Fruit fly (Drosophila melanogaster) whole organism, wandering third instar larva: Measurements from ENCODE around the gene CG4440.

Experiments used
- Abd-B ChIP-seq: fragments of >200 bp; optimal IDR thresholded peaks from 2 replicates; lab custom pipeline; 2017; ENCODE audit warnings: missing biosample characterization, missing genetic modification characterization
- CG32264 ChIP-seq: fragments of 200-800 bp; sonication (Bioruptor generic); optimal IDR thresholded peaks from 2 replicates; lab custom pipeline; 2016; ENCODE audit warnings: missing biosample characterization, missing genetic modification characterization
- CG9705 ChIP-seq: fragments of 200-800 bp; sonication (Bioruptor generic); optimal IDR thresholded peaks from 2 replicates; lab custom pipeline; 2018; ENCODE audit warnings: missing biosample characterization, mild to moderate bottlenecking, missing genetic modification characterization
- CrebA ChIP-seq: fragments of 200-800 bp; sonication (Bioruptor generic); optimal IDR thresholded peaks from 2 replicates; lab custom pipeline; 2016; ENCODE audit warnings: missing biosample characterization, mild to moderate bottlenecking, missing genetic modification characterization, borderline replicate concordance
- Dfd ChIP-seq: fragments of >200 bp; optimal IDR thresholded peaks from 2 replicates; lab custom pipeline; 2017; ENCODE audit warnings: missing biosample characterization, missing genetic modification characterization
- Dif ChIP-seq: fragments of 200-275, 200-300 bp; sonication (Bioruptor generic); optimal IDR thresholded peaks from 2 replicates; lab custom pipeline; 2018; ENCODE audit warnings: missing biosample characterization, missing genetic modification characterization; ENCODE audit not compliant: partially characterized antibody
- GATAd ChIP-seq: sonication (Bioruptor generic); optimal IDR thresholded peaks from 2 replicates; lab custom pipeline; 2016; ENCODE audit warnings: missing biosample characterization, missing genetic modification characterization
- HLH106 ChIP-seq: fragments of 200-800 bp; optimal IDR thresholded peaks from 3 replicates; lab custom pipeline; 2019; ENCODE audit warnings: missing biosample characterization, mild to moderate bottlenecking, missing genetic modification characterization, moderate library complexity
- Hnf4 ChIP-seq: fragments of 200-800 bp; sonication (Bioruptor generic); optimal IDR thresholded peaks from 2 replicates; lab custom pipeline; 2016; ENCODE audit warnings: missing biosample characterization, mild to moderate bottlenecking, missing genetic modification characterization
- Hr78 ChIP-seq: fragments of >200 bp; optimal IDR thresholded peaks from 2 replicates; lab custom pipeline; 2017; ENCODE audit warnings: missing biosample characterization, missing genetic modification characterization
- Hr83 ChIP-seq: fragments of 200-300 bp; sonication (Bioruptor generic); optimal IDR thresholded peaks from 2 replicates; lab custom pipeline; 2016; ENCODE audit warnings: missing biosample characterization, mild to moderate bottlenecking, missing genetic modification characterization, moderate library complexity; ENCODE audit not compliant: poor library complexity, severe bottlenecking
- Jra ChIP-seq: sonication (Bioruptor generic); optimal IDR thresholded peaks from 2 replicates; lab custom pipeline; 2016; ENCODE audit warnings: missing biosample characterization, missing genetic modification characterization
- Mio ChIP-seq: sonication (Bioruptor generic); optimal IDR thresholded peaks from 2 replicates; lab custom pipeline; 2016; ENCODE audit warnings: missing biosample characterization, missing genetic modification characterization
- Myc ChIP-seq: fragments of >200 bp; optimal IDR thresholded peaks from 2 replicates; lab custom pipeline; 2017
- N ChIP-seq: fragments of >200 bp; optimal IDR thresholded peaks from 2 replicates; lab custom pipeline; 2018; ENCODE audit warnings: missing biosample characterization, missing external identifiers, missing genetic modification characterization
- OdsH ChIP-seq: fragments of 200-800 bp; sonication (Bioruptor generic); optimal IDR thresholded peaks from 2 replicates; lab custom pipeline; 2016; ENCODE audit warnings: missing biosample characterization, mild to moderate bottlenecking, missing genetic modification characterization
- Rel ChIP-seq, 2 experiments: fragments of 200-800 bp; sonication (Bioruptor generic) in 1 of 2; optimal IDR thresholded peaks; 2 replicates in 1 of 2; 3 replicates in 1 of 2; lab custom pipeline; 2016 to 2019; ENCODE audit warnings: mild to moderate bottlenecking in 2 of 2, missing biosample characterization in 2 of 2, missing genetic modification characterization in 2 of 2, moderate library complexity in 1 of 2
- Sp1 ChIP-seq: fragments of 200-800 bp; sonication (Bioruptor generic); optimal IDR thresholded peaks from 3 replicates; lab custom pipeline; 2019; ENCODE audit warnings: missing biosample characterization, mild to moderate bottlenecking, missing genetic modification characterization, moderate library complexity
- Vsx2 ChIP-seq: fragments of 200-300, 225-300 bp; sonication (Bioruptor generic); optimal IDR thresholded peaks from 2 replicates; lab custom pipeline; 2018; ENCODE audit warnings: missing biosample characterization, missing genetic modification characterization; ENCODE audit not compliant: partially characterized antibody
- br ChIP-seq: fragments of 200-800 bp; sonication (Bioruptor generic); optimal IDR thresholded peaks from 2 replicates; lab custom pipeline; 2016; ENCODE audit warnings: missing biosample characterization, missing genetic modification characterization
- brk ChIP-seq: fragments of 200-800 bp; sonication (Bioruptor generic); optimal IDR thresholded peaks from 2 replicates; lab custom pipeline; 2016; ENCODE audit warnings: missing biosample characterization, mild to moderate bottlenecking, missing genetic modification characterization
- dl ChIP-seq, 2 experiments: fragments of 175-275, 200-275 bp in 1 of 2; fragments of 200-275 bp in 1 of 2; sonication (Bioruptor generic); optimal IDR thresholded peaks; lab custom pipeline; 2018; ENCODE audit warnings: mild to moderate bottlenecking in 2 of 2, missing biosample characterization in 2 of 2, missing genetic modification characterization in 2 of 2, moderate library complexity in 2 of 2; ENCODE audit not compliant: partially characterized antibody in 2 of 2, insufficient read depth in 1 of 2
- dmrt93B ChIP-seq: fragments of 200-800 bp; sonication (Bioruptor generic); optimal IDR thresholded peaks from 2 replicates; lab custom pipeline; 2018; ENCODE audit warnings: missing biosample characterization, mild to moderate bottlenecking, missing genetic modification characterization
- dsf ChIP-seq: sonication (Bioruptor generic); optimal IDR thresholded peaks from 2 replicates; lab custom pipeline; 2016; ENCODE audit warnings: missing biosample characterization, missing genetic modification characterization, borderline replicate concordance
- ey ChIP-seq: fragments of 200-800 bp; sonication (Bioruptor generic); optimal IDR thresholded peaks from 2 replicates; lab custom pipeline; 2016; ENCODE audit warnings: missing biosample characterization, missing genetic modification characterization
- foxo ChIP-seq, 2 experiments: fragments of 200-800 bp; sonication (Bioruptor generic); optimal IDR thresholded peaks; 2 replicates in 1 of 2; 3 replicates in 1 of 2; lab custom pipeline; 2016 to 2017; ENCODE audit warnings: missing biosample characterization in 2 of 2, missing genetic modification characterization in 2 of 2
- fru ChIP-seq: fragments of 200-800 bp; sonication (Bioruptor generic); optimal IDR thresholded peaks from 3 replicates; lab custom pipeline; 2016; ENCODE audit warnings: missing biosample characterization, mild to moderate bottlenecking, missing genetic modification characterization
- h ChIP-seq: fragments of 200-800 bp; sonication (Bioruptor generic); optimal IDR thresholded peaks from 3 replicates; lab custom pipeline; 2016; ENCODE audit warnings: missing biosample characterization, mild to moderate bottlenecking, missing genetic modification characterization
- jim ChIP-seq: fragments of 175-275, 200-325 bp; sonication (Bioruptor generic); optimal IDR thresholded peaks from 2 replicates; lab custom pipeline; 2016; ENCODE audit warnings: missing biosample characterization, mild to moderate bottlenecking, missing genetic modification characterization
- lola ChIP-seq: fragments of >200 bp; optimal IDR thresholded peaks from 2 replicates; lab custom pipeline; 2017; ENCODE audit warnings: missing biosample characterization, missing genetic modification characterization
- pan ChIP-seq: fragments of >200 bp; optimal IDR thresholded peaks from 2 replicates; lab custom pipeline; 2017
- psq ChIP-seq: fragments of 200-800 bp; sonication (Bioruptor generic); optimal IDR thresholded peaks from 3 replicates; lab custom pipeline; 2017; ENCODE audit warnings: missing biosample characterization, mild to moderate bottlenecking, missing genetic modification characterization, moderate library complexity
- rgr ChIP-seq: fragments of 200-800 bp; sonication (Bioruptor generic); optimal IDR thresholded peaks from 3 replicates; lab custom pipeline; 2016; ENCODE audit warnings: missing biosample characterization, mild to moderate bottlenecking, missing genetic modification characterization
- sage ChIP-seq: fragments of 200-800 bp; sonication (Bioruptor generic); optimal IDR thresholded peaks from 2 replicates; lab custom pipeline; 2016; ENCODE audit warnings: missing biosample characterization, mild to moderate bottlenecking, missing genetic modification characterization
- sv ChIP-seq: fragments of 200-800 bp; sonication (Bioruptor generic); optimal IDR thresholded peaks from 3 replicates; lab custom pipeline; 2016; ENCODE audit warnings: missing biosample characterization, missing genetic modification characterization
- tai ChIP-seq: sonication (Bioruptor generic); optimal IDR thresholded peaks from 2 replicates; lab custom pipeline; 2016; ENCODE audit warnings: missing biosample characterization, missing genetic modification characterization
- usp ChIP-seq: fragments of >200 bp; optimal IDR thresholded peaks from 2 replicates; lab custom pipeline; 2017; ENCODE audit warnings: missing biosample characterization, missing genetic modification characterization
- woc ChIP-seq: sonication (Bioruptor generic); optimal IDR thresholded peaks from 2 replicates; lab custom pipeline; 2016; ENCODE audit warnings: missing biosample characterization, mild to moderate bottlenecking, missing genetic modification characterization

Gene CG4440

DNA sequence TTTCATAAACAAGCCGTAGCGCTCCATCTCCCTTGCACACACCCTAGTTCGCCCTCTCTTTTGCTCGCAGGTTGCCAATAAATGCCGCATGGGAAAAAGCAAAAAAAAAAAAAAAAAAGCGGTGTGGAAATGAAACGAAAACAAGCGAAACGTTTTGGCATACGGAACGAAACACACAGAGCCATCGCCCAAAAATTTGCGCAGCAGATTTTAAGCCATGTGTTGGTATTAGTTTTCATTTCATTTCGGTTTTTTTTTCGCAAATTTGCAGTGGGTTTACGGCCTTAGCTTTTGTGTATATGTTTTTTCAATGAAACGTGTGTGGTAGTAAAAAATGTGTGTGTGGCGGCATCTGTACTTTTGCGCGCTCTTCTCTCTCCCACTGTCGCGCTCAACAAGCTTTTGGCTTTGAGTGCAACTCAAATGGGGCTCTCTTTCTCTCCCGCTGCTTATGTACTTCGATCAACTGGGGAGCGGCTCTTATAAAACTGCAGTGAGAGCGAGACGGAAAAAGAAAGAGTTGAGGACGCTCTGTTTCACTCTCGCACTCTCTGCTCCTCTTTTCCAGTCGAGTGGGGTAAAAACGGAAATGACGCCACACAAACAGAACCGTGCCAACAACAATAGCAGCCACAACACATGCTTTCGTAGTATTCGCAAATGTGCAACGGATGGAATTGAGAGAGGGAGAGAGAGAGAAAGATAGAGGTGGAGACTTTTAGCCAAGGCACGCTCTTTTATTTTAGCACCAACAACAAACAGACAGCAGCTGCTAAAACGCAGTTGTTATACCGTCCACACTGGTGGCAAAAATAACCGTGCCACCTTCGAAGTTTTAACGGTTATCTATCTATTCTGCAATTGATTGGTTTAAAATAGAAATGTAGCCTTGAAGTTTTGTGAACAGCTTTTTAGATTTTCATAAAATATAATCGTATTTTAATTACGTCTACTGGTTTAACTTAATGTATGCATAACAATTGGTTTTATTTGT, 45.1 kb upstream of the CG4440 start:
- peak; percentile 80 for TF ChIP-seq brk (GFP tag; lab: Kevin White, UChicago)
- no peak for TF ChIP-seq usp
- TF ChIP-seq lola (GFP tag; lab: Kevin White, UChicago) = no peak
- peak; percentile 59 for TF ChIP-seq jim
- no peak for TF ChIP-seq pan (lab: Kevin White, UChicago)
- peak; percentile 49 to 63 for TF ChIP-seq foxo (GFP tag; optimal IDR thresholded peaks at IDR 0.05; lab: Kevin White, UChicago)
- TF ChIP-seq dl (GFP tag; optimal IDR thresholded peaks at IDR 0.05; lab: Kevin White, UChicago; ENCODE audit: insufficient read depth in 1 of 2, partially characterized antibody in 2 of 2) = peak; percentile 54 to 57
- peak; percentile 56 for TF ChIP-seq Vsx2
- no peak for TF ChIP-seq sv (GFP tag; lab: Kevin White, UChicago)
- TF ChIP-seq HLH106 = peak; percentile 62
- TF ChIP-seq h = peak; percentile 75
- peak; percentile 82 for TF ChIP-seq CrebA
- TF ChIP-seq Abd-B (GFP tag; lab: Kevin White, UChicago) = peak; percentile 55
- TF ChIP-seq N (GFP tag; lab: Kevin White, UChicago) = peak; percentile 33
- TF ChIP-seq ey = peak; percentile 68
- TF ChIP-seq Dif (GFP tag; lab: Kevin White, UChicago) = peak; percentile 90
- no peak for TF ChIP-seq tai (GFP tag; lab: Kevin White, UChicago)
- TF ChIP-seq Myc (lab: Kevin White, UChicago) = peak; percentile 32
- peak; percentile 50 for TF ChIP-seq fru (GFP tag; lab: Kevin White, UChicago)
- no peak for TF ChIP-seq CG32264 (GFP tag; lab: Kevin White, UChicago)
- TF ChIP-seq CG9705 (GFP tag; lab: Kevin White, UChicago) = peak; percentile 57
- TF ChIP-seq Mio = no peak
- peak; percentile 67 for TF ChIP-seq Hnf4
- no peak for TF ChIP-seq Jra (GFP tag; lab: Kevin White, UChicago)
- TF ChIP-seq woc = peak; percentile 36
- peak; percentile 54 for TF ChIP-seq dmrt93B (GFP tag; lab: Kevin White, UChicago)
- TF ChIP-seq Dfd = no peak
- TF ChIP-seq GATAd = no peak
- TF ChIP-seq sage (GFP tag; lab: Kevin White, UChicago) = peak; percentile 75
- peak; percentile 61 for TF ChIP-seq Hr83
- peak; percentile 84 for TF ChIP-seq Rel (GFP tag; optimal IDR thresholded peaks at IDR 0.05; lab: Kevin White, UChicago)
- TF ChIP-seq Rel (tag; optimal IDR thresholded peaks at IDR 0.05; lab: Kevin White, UChicago) = peak; percentile 70
- peak; percentile 69 for TF ChIP-seq rgr (GFP tag; lab: Kevin White, UChicago)
- peak; percentile 54 for TF ChIP-seq OdsH
- TF ChIP-seq Sp1 (GFP tag; lab: Kevin White, UChicago) = peak; percentile 64
- no peak for TF ChIP-seq dsf (GFP tag; lab: Kevin White, UChicago)
- TF ChIP-seq Hr78 = no peak
- TF ChIP-seq br (GFP tag; lab: Kevin White, UChicago) = peak; percentile 69
- TF ChIP-seq psq (GFP tag; lab: Kevin White, UChicago) = peak; percentile 67
- TF ChIP-seq, all 38 proteins: peak for 26

DNA sequence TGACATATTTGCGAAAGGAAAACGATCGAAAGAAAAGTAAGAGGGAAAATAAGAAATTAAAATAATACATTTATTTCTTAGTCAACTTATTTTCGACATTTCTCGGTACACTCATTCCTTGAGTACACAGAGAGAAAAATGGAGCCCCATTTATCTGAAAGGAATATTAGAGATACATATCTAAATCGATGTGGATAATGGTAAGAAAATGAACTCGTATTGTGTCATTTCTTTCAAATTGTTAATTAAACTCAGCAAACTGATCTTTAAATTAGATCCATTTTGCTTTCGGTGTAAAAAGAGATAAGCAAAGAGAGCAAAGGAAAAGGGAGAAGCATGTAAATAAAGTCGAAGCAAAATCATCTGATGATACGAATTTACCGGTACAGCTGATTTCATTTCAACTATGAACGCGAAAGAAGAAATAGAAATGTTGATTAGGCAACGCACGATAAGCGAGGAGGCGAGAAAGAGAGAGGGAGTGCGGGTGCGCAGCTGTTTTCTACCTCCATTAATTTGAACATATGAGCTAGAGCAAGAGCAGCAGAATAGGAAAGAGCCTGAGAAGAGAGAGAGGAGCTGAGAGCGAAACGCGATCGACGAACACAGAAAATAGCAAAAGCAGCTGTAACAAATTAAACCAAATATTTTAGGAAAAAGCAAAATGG, 43.9 kb upstream of the CG4440 start:
- TF ChIP-seq Vsx2 (no peak), Sp1 (GFP tag; lab: Kevin White, UChicago) (peak; percentile 89), GATAd (peak; percentile 2), h (peak; percentile 91), Hnf4 (peak; percentile 84), brk (GFP tag; lab: Kevin White, UChicago) (peak; percentile 37), Rel (GFP tag; optimal IDR thresholded peaks at IDR 0.05; lab: Kevin White, UChicago) (no peak), Rel (tag; optimal IDR thresholded peaks at IDR 0.05; lab: Kevin White, UChicago) (peak; percentile 56), ey (peak; percentile 89), Myc (lab: Kevin White, UChicago) (no peak), Hr83 (no peak), dsf (GFP tag; lab: Kevin White, UChicago) (peak; percentile 11), lola (GFP tag; lab: Kevin White, UChicago) (no peak), HLH106 (peak; percentile 92), CG32264 (GFP tag; lab: Kevin White, UChicago) (peak; percentile 83), CrebA (peak; percentile 48), Hr78 (no peak), fru (GFP tag; lab: Kevin White, UChicago) (peak; percentile 81), OdsH (peak; percentile 80), woc (no peak), dl (GFP tag; optimal IDR thresholded peaks at IDR 0.05; lab: Kevin White, UChicago; ENCODE audit: insufficient read depth in 1 of 2, partially characterized antibody in 2 of 2) (peak in 1 of 2 experiments; percentile 33), tai (GFP tag; lab: Kevin White, UChicago) (peak; percentile 71), sv (GFP tag; lab: Kevin White, UChicago) (peak; percentile 51), dmrt93B (GFP tag; lab: Kevin White, UChicago) (peak; percentile 72), Dfd (no peak), foxo (GFP tag; optimal IDR thresholded peaks at IDR 0.05; lab: Kevin White, UChicago) (peak; percentile 33 to 89), Abd-B (GFP tag; lab: Kevin White, UChicago) (no peak), CG9705 (GFP tag; lab: Kevin White, UChicago) (peak; percentile 63), pan (lab: Kevin White, UChicago) (no peak), Jra (GFP tag; lab: Kevin White, UChicago) (peak; percentile 60), Mio (peak; percentile 17), br (GFP tag; lab: Kevin White, UChicago) (peak; percentile 90), Dif (GFP tag; lab: Kevin White, UChicago) (peak; percentile 39), psq (GFP tag; lab: Kevin White, UChicago) (peak; percentile 74), usp (no peak), N (GFP tag; lab: Kevin White, UChicago) (no peak), rgr (GFP tag; lab: Kevin White, UChicago) (peak; percentile 91)
